Worm (Caenorhabditis elegans): ENCODE data around the gene dyf-17.

DNA sequence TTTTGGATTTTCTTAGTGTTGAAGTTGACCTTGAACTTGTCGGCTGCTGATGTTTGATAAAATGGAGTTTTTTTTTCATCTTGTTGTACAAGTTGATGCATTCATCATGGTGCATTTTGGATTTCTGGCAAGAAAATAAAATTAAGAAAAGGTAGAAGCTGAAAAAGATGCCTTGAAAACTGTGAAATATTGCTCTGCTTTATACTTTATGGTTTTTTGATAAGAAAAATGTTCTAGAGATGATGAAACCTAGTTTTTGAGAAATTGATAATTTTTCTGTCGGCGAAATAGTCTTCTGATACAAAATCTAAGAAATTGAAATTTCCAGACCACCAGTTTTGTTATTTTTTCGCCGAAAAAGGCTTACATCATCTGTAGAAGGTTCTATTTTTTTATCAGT lies 25.0 kb downstream of the dyf-17 start, which contains the start of gene Y39B6A.69:
- TF ChIP-seq mab-5 (tag; optimal IDR thresholded peaks at IDR 0.05) (no peak), elt-1 (tag; optimal IDR thresholded peaks at IDR 0.05; ENCODE audit: borderline replicate concordance, insufficient read depth) (no peak), ceh-83 (GFP tag; optimal IDR thresholded peaks at IDR 0.05) (no peak), hlh-1 (tag; optimal IDR thresholded peaks at IDR 0.05) (no peak), lsy-2 (tag; optimal IDR thresholded peaks at IDR 0.05) (no peak), pha-4 (tag; optimal IDR thresholded peaks at IDR 0.05) (no peak), drap-1 (GFP tag; optimal IDR thresholded peaks at IDR 0.05) (no peak), nhr-12 (tag; optimal IDR thresholded peaks at IDR 0.05) (no peak)
